Fruit fly (Drosophila melanogaster): ENCODE measurements around the gene Eip74EF.

The Eip74EF gene

dm6 chr3L:17622935-17623334 lies 3.8 kb upstream of the Eip74EF start:
- no peak for TF ChIP-seq CTCF (optimal IDR thresholded peaks at IDR 0.05)
- no peak for TF ChIP-seq CG8478 (optimal IDR thresholded peaks at IDR 0.05)

DNA sequence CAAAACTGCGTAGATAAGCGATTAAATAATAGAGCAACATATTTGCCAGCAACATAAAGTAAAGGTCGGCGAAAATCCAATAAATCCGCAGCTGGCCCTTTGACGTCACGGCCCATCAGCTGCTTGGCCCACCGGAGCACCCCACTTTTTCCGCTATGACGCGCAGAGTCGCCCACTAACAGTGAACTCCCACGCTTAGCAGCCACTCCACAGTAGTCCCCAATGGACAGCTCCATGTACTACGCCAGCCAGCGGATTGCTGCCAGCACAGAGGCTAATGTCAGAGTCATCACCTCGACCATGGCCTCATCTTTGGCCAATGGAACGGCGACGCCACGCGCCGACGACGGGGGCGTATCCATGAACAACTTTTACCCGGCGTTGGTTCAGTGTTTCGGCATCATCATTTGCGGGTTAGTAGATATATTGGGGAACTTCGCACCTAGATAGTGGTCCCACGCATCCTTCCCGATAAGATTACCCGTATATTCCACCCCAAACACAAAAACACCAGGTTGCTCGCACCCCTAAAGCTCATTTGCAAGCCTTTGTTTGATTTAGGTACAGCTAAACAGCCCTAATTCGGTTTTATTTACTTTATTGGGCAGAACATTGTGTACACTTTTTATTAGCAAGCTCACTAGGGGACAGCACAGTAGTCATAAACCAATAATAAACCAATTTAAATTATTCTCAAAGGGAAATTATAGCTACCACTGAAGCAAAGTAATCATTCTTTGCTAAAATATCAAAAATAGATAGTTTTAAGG lies 3.1 kb upstream of the Eip74EF start:
- TF ChIP-seq CG8478 (optimal IDR thresholded peaks at IDR 0.05) (no peak), CTCF (optimal IDR thresholded peaks at IDR 0.05) (no peak)

dm6 chr3L:17621451-17621946 lies 2.4 kb upstream of the Eip74EF start, which contains the start of the genes Vps60 and anchor:
Vps60 (minus strand) TSS chr3L:17621625.
anchor (plus strand) TSS chr3L:17621824.
- TF ChIP-seq CG8478 (optimal IDR thresholded peaks at IDR 0.05): no peak

DNA sequence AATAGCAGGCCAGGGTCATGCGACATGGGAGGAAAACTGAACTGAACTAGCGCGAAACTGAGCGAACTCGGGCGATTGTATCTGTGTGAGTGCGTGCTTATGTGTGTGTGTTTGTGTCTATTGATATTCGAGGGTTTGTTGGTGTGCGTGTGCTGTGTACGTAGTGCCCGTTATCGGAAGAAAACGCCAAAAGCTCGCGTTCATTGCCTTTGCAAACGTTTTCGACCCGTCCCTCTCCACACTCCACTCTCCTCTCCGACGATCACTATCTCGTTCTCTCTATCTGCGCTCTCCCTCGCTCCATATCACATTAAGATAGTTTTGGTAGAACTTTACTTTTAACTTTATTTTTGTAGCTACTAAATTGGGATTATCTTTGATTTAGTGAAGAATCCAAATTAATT lies 2.2 kb downstream of the Eip74EF start:
- TF ChIP-seq CTCF (optimal IDR thresholded peaks at IDR 0.05) (no peak), CG8478 (optimal IDR thresholded peaks at IDR 0.05) (no peak)

DNA sequence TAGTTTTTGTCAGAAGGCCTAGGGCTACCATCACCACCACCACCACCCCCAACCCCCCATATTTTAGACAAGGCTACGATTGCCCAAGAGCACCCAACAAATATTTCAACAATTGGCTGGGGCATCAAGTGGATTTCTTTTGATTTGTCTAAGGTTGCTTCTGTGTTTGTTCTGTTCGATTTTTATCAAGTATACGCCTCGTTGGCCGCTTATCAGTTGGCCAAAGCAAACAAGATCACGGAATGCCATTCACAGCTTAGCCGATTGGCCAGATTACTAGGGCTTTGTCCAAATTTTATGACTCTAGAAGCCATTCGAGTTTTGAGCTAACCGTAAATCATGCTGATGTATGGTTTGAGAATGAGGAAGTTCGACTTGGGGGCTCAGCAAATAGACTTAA lies 3.3 kb downstream of the Eip74EF start:
- no peak for TF ChIP-seq CTCF (optimal IDR thresholded peaks at IDR 0.05)
- TF ChIP-seq CG8478 (optimal IDR thresholded peaks at IDR 0.05): no peak

- TF ChIP-seq CTCF (optimal IDR thresholded peaks at IDR 0.05) (no peak), CG8478 (optimal IDR thresholded peaks at IDR 0.05) (no peak)
Measured at dm6 chr3L:17615286-17615685, 3.8 kb downstream of the Eip74EF start.

dm6 chr3L:17613972-17614384 lies 5.1 kb downstream of the Eip74EF start:
- TF ChIP-seq CTCF (optimal IDR thresholded peaks at IDR 0.05) (no peak), CG8478 (optimal IDR thresholded peaks at IDR 0.05) (no peak)

- TF ChIP-seq CTCF (optimal IDR thresholded peaks at IDR 0.05) (no peak), CG8478 (optimal IDR thresholded peaks at IDR 0.05) (no peak)
Measured at dm6 chr3L:17613292-17613734, 5.8 kb downstream of the Eip74EF start.

DNA sequence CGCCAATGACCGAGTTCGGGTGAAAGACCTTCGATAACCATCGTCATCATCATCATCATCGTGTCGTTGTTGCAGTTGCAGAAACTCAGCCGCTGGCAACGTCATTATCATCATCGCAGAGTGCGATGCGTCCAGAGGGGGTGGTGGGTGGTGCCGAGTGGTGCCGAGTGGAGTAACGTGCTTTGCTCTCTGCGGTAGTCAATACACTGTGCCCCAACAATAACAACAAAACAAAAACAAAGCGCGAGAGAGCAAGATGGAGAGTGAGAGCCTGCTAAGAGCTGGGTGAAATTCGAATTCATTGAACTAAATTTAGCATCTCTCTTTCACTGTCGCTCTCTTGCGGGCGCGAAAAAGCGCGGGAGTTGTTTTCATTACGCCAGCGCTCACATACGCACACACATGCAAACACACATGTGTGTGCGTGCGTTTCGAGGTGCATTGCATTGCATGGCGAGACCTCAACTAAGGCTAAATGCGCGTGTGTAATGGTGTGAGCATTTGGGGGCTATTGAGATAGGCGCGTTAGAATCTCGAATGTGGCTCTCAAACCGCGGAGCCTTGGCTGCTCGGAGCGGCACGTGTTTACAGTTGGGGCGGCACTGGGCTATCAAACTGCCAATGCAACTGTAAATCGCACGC lies 7.1 kb downstream of the Eip74EF start:
- TF ChIP-seq CG8478 (optimal IDR thresholded peaks at IDR 0.05) (no peak), CTCF (optimal IDR thresholded peaks at IDR 0.05) (peak; percentile 38 to 49)

DNA sequence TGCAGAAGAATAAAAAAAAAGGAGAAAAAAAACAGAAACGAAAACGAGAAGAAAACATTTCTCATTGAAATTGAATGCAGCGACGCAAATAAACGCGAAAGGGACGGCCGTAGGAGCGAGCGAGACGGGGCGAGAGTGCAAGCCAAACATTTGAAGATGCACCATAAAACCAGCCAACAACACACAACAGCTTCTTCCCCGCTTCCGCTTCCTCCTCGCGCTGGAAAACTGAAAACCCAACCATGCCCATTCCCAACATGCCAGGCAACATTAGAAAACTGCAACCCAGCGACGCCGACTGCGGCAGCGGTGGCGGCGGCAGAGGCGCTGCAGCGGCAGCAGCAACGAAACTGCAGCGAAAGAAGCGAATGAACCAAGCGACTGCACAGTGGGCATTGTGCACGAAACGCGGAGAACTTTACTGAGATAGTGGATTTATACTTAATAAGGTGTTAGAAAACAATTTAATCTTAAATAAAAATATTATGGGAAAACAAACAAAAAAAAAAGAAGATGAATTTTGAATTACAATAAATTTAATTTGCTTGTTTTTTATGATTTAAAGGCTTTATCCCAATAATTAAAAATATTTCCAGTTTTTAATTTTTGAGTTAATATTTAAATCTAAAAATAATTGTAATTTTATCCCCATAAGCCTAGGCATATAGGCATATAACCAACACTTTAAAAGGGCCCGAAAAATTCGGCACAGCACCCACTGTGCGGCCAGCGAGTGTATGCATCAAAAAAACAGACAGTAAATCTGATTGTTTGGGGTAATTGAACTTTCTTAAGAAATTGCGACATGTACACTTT lies 8.0 kb downstream of the Eip74EF start:
- TF ChIP-seq CTCF (optimal IDR thresholded peaks at IDR 0.05) (no peak), CG8478 (optimal IDR thresholded peaks at IDR 0.05) (no peak)

DNA sequence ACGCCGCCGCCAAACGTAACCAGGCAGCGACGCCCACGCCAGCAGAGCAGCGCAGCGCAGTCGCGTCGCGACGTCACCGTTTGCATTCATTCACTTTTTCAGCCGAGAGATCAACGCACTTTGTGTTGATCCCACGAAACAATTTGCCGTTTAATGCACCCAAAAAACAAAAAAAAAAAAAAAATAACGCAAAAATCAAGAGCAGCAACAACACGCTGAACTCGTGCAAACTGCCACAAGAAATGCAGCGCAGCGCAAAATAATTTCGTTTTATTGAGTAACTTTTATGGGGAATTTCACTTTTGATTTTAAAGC lies 10.1 kb downstream of the Eip74EF start:
- no peak for TF ChIP-seq CTCF (optimal IDR thresholded peaks at IDR 0.05)
- no peak for TF ChIP-seq CG8478 (optimal IDR thresholded peaks at IDR 0.05)

DNA sequence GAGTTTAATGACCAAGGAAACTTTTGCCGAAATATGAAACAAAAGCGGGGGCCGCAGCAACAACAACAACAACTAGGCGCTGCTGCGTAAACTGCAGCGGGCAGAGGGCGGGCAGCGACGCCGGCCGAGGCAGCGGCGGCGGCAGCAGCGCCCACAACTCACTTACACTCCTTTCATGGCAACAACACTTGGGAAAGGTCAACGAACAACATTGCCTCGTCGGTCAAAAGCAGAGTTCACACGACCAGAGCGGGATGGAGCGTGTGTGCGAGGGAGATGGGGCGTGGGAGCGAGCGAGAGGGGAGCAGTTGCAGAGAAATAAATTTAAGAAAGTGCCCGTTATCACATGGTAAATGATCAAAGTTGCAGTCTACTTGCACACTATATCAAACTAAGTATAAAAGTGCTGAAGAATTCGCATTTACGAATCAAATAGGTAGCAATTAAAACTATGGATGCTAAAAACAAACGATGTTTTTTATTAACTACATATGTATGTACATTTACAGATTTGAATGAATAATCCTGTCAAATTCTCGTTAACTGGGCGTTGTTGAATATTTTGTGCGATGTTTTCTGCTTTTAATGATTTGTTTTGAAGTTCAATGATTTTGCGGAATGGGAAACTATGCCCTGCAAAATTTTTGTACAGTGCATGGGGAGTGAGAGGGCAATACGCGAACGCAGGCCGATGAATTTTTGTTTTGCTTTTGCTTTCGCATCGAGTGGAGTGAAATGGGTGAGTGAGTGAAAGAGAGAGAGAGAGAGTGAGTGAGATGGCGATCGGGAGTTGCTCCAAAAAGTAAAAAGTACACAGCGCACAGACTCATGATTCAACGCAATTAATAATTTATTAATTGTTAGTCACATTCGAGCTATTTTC lies 10.7 kb downstream of the Eip74EF start:
- TF ChIP-seq CTCF (optimal IDR thresholded peaks at IDR 0.05) (no peak), CG8478 (optimal IDR thresholded peaks at IDR 0.05) (no peak)

DNA sequence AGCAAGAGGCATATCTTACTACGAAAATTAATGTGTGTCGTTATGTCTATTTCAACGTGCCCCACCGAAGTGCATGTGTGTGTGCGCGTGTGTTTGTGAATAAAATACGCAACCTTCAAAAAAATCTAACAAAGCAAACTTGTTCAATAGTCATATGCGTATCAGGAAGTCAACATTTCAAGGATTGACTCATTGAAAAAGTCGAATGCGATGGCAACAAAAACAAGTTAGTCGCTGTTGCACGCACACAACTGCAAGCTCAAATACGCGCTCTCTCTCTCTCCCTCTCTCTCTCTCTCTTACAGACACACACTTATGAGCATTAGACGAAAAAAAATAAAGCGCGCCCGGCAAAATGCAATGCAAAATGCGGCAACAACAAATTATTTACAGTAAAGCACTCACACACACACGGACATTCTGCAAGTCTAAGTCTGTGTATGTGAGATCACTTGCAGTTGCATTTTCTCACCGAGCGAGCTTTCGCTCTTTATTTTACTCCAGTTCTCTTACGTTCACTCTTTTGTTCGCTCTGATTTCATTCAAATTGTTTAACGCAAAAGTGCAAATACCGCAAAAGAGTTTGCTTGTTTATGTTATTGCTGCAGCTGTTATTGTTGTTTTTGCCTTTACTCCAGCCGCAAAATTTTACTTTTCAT lies 12.4 kb downstream of the Eip74EF start:
- TF ChIP-seq CTCF (optimal IDR thresholded peaks at IDR 0.05): no peak
- TF ChIP-seq CG8478 (optimal IDR thresholded peaks at IDR 0.05): no peak

- TF ChIP-seq CTCF (optimal IDR thresholded peaks at IDR 0.05): no peak
- TF ChIP-seq CG8478 (optimal IDR thresholded peaks at IDR 0.05): no peak
Measured at dm6 chr3L:17604891-17605290, 14.2 kb downstream of the Eip74EF start.

All from S2 (cell line).